Worm (Caenorhabditis elegans): ENCODE measurements around the gene Y54G11A.3.

Y54G11A.3 gene

ce11 chrII:14310729-14311388 is 34.4 kb downstream of the Y54G11A.3 start, which contains the start of gene ctl-3:
TSS of gene ctl-3 (minus strand) at chrII:14310779.
- no peak for TF ChIP-seq unc-62 (GFP tag; optimal IDR thresholded peaks at IDR 0.05)

ce11 chrII:14311537-14311936 is 35.1 kb downstream of the Y54G11A.3 start:
- no peak for TF ChIP-seq unc-62 (GFP tag; optimal IDR thresholded peaks at IDR 0.05)

- TF ChIP-seq unc-62 (GFP tag; optimal IDR thresholded peaks at IDR 0.05), result no peak
Observed at ce11 chrII:14312182-14312581, 35.8 kb downstream of the Y54G11A.3 start.

ce11 chrII:14318027-14318426 is 41.6 kb downstream of the Y54G11A.3 start, which contains the start of gene Y54G11A.14:
TSS of gene Y54G11A.14 (plus strand) at chrII:14318158.
- no peak for TF ChIP-seq unc-62 (GFP tag; optimal IDR thresholded peaks at IDR 0.05)

- no peak for TF ChIP-seq unc-62 (GFP tag; optimal IDR thresholded peaks at IDR 0.05)
Observed at ce11 chrII:14319227-14319626, 42.8 kb downstream of the Y54G11A.3 start.

- TF ChIP-seq unc-62 (GFP tag; optimal IDR thresholded peaks at IDR 0.05), result no peak
Observed at ce11 chrII:14321225-14321624, 44.8 kb downstream of the Y54G11A.3 start.
